Worm (Caenorhabditis elegans) whole organism, young adult: ENCODE data around the gene F54H12.5.
A peak's percentile ranks its signal among the peaks of the same experiment; 100 is the strongest.

ENCODE experiments used
- F22D6.2 ChIP-seq: sonication (generic microtip); optimal IDR thresholded peaks from 2 replicates; lab custom pipeline; 2016; ENCODE audit warnings: mild to moderate bottlenecking, missing genetic modification characterization, missing compliant biosample characterization
- ama-1 ChIP-seq, 3 experiments: fragments of 150-350 bp in 1 of 3; sonication (generic microtip) in 2 of 3; optimal IDR thresholded peaks; 2 replicates each; lab custom pipeline; 2014 to 2018; ENCODE audit warnings: missing biosample characterization in 2 of 3, missing genetic modification characterization in 2 of 3, missing genetic modification reagents in 2 of 3
- attf-6 ChIP-seq: fragments of 200-800 bp; sonication (Bioruptor generic); IDR thresholded peaks from 2 replicates; pipeline ENCODE4 v1.3.6; 2022; ENCODE audit warnings: missing genetic modification reagents, missing genetic modification characterization, missing compliant biosample characterization
- egl-44 ChIP-seq: fragments of 200-800 bp; sonication (Bioruptor generic); IDR thresholded peaks from 2 replicates; pipeline ENCODE4 v1.3.6; 2022; ENCODE audit warnings: missing genetic modification reagents, missing genetic modification characterization, missing compliant biosample characterization
- fkh-3 ChIP-seq: sonication (generic microtip); optimal IDR thresholded peaks from 2 replicates; lab custom pipeline; 2016; ENCODE audit warnings: mild to moderate bottlenecking, missing genetic modification characterization, missing compliant biosample characterization
- lsy-27 ChIP-seq: sonication (generic microtip); optimal IDR thresholded peaks from 2 replicates; lab custom pipeline; 2017; ENCODE audit warnings: missing genetic modification characterization, mild to moderate bottlenecking, missing compliant biosample characterization, antibody characterized with exemption, missing genotype, borderline replicate concordance; ENCODE audit not compliant: insufficient read depth
- madf-10 ChIP-seq: sonication (generic microtip); optimal IDR thresholded peaks from 2 replicates; lab custom pipeline; 2016; ENCODE audit warnings: mild to moderate bottlenecking, missing genetic modification characterization, missing compliant biosample characterization
- sea-2 ChIP-seq: fragments of 200-800 bp; sonication (Bioruptor generic); IDR thresholded peaks from 2 replicates; pipeline ENCODE4 v1.3.6; 2022; ENCODE audit warnings: missing genetic modification characterization, missing compliant biosample characterization
- unc-130 ChIP-seq: sonication (generic microtip); optimal IDR thresholded peaks from 2 replicates; lab custom pipeline; 2016; ENCODE audit warnings: missing genetic modification reagents, missing genetic modification characterization, missing compliant biosample characterization
- ztf-22 ChIP-seq: fragments of 200-800 bp; sonication (Bioruptor generic); optimal IDR thresholded peaks from 2 replicates; lab custom pipeline; 2018; ENCODE audit warnings: mild to moderate bottlenecking, missing genetic modification characterization, moderate library complexity, missing compliant biosample characterization

ce11 chrIII:7972061-7972460 is at the start of gene F54H12.5:
- no peak for TF ChIP-seq lsy-27 (tag; lab: Kevin White, UChicago)
- no peak for TF ChIP-seq attf-6
- TF ChIP-seq ama-1 (optimal IDR thresholded peaks at IDR 0.05; lab: Kevin White, UChicago): no peak
- TF ChIP-seq ama-1 (GFP tag; optimal IDR thresholded peaks at IDR 0.05; lab: Kevin White, UChicago): peak in 1 of 2 experiments; percentile 15
- TF ChIP-seq F22D6.2 (tag; lab: Kevin White, UChicago): no peak
- no peak for TF ChIP-seq sea-2 (GFP tag; lab: Robert Waterston, UW)
- no peak for TF ChIP-seq fkh-3 (tag; lab: Kevin White, UChicago)
- no peak for TF ChIP-seq unc-130 (GFP tag; lab: Kevin White, UChicago)
- no peak for TF ChIP-seq ztf-22 (GFP tag; lab: Kevin White, UChicago)
- no peak for TF ChIP-seq madf-10
- no peak for TF ChIP-seq egl-44
